Fruit fly (Drosophila melanogaster) whole organism, embryonic: ENCODE measurements around the gene Argl.

Source experiments
- Atf3 ChIP-seq: fragments of 200-800 bp; sonication (Bioruptor generic); optimal IDR thresholded peaks from 3 replicates; lab custom pipeline; 2016; ENCODE audit warnings: missing biosample characterization, missing genetic modification characterization
- B-H1 ChIP-seq: fragments of 200-800 bp; sonication (Bioruptor generic); IDR thresholded peaks from 3 replicates; pipeline ENCODE4 v1.3.6; 2022; ENCODE audit warnings: missing biosample characterization, missing genetic modification characterization
- Bdp1 ChIP-seq: fragments of 200-800 bp; sonication (Bioruptor generic); optimal IDR thresholded peaks from 3 replicates; lab custom pipeline; 2016; ENCODE audit warnings: missing biosample characterization, missing genetic modification characterization
- CG10565 ChIP-seq: fragments of 200-800 bp; sonication (Bioruptor generic); optimal IDR thresholded peaks from 3 replicates; lab custom pipeline; 2016; ENCODE audit warnings: missing biosample characterization, mild to moderate bottlenecking, missing genetic modification characterization
- CG11398 ChIP-seq: fragments of 200-800 bp; sonication (Bioruptor generic); optimal IDR thresholded peaks from 2 replicates; lab custom pipeline; 2016; ENCODE audit warnings: missing biosample characterization, missing genetic modification characterization
- CG12219 ChIP-seq: fragments of 200-800 bp; sonication (Bioruptor generic); optimal IDR thresholded peaks from 3 replicates; lab custom pipeline; 2018; ENCODE audit warnings: missing biosample characterization, mild to moderate bottlenecking, missing genetic modification characterization
- CG13123 ChIP-seq: fragments of 200-800 bp; sonication (Bioruptor generic); optimal IDR thresholded peaks from 2 replicates; lab custom pipeline; 2016; ENCODE audit warnings: missing biosample characterization, missing genetic modification characterization
- CG15011 ChIP-seq: fragments of 200-800 bp; sonication (Bioruptor generic); optimal IDR thresholded peaks from 3 replicates; lab custom pipeline; 2018; ENCODE audit warnings: missing biosample characterization, mild to moderate bottlenecking, missing genetic modification characterization
- CG16779 ChIP-seq: fragments of 200-800 bp; sonication (Bioruptor generic); IDR thresholded peaks from 2 replicates; pipeline ENCODE4 v1.3.6; 2022; ENCODE audit warnings: missing biosample characterization, missing genetic modification characterization
- CG1792 ChIP-seq: fragments of 200-800 bp; sonication (Bioruptor generic); optimal IDR thresholded peaks from 2 replicates; lab custom pipeline; 2016; ENCODE audit warnings: missing biosample characterization, missing genetic modification characterization
- CG1832 ChIP-seq: fragments of 200-800 bp; sonication (Bioruptor generic); optimal IDR thresholded peaks from 2 replicates; lab custom pipeline; 2017; ENCODE audit warnings: missing biosample characterization, mild to moderate bottlenecking, missing genetic modification characterization, inconsistent platforms
- CG18476 ChIP-seq: fragments of 200-800 bp; sonication (Bioruptor generic); optimal IDR thresholded peaks from 2 replicates; lab custom pipeline; 2016; ENCODE audit warnings: missing biosample characterization, mild to moderate bottlenecking, missing genetic modification characterization
- CG2202 ChIP-seq: fragments of 200-800 bp; sonication (Bioruptor generic); optimal IDR thresholded peaks from 2 replicates; lab custom pipeline; 2018; ENCODE audit warnings: missing biosample characterization, mild to moderate bottlenecking, missing genetic modification characterization
- CG3995 ChIP-seq: fragments of 200-800 bp; sonication (Bioruptor generic); optimal IDR thresholded peaks from 3 replicates; lab custom pipeline; 2016; ENCODE audit warnings: missing biosample characterization, missing genetic modification characterization
- CG7786 ChIP-seq: fragments of 200-800 bp; sonication (Bioruptor generic); optimal IDR thresholded peaks from 2 replicates; lab custom pipeline; 2016; ENCODE audit warnings: missing biosample characterization, missing genetic modification characterization
- CG7928 ChIP-seq: fragments of 200-800 bp; sonication (Bioruptor generic); optimal IDR thresholded peaks from 2 replicates; lab custom pipeline; 2017; ENCODE audit warnings: missing biosample characterization, mild to moderate bottlenecking, missing genetic modification characterization
- CG8359 ChIP-seq: fragments of 200-800 bp; sonication (Bioruptor generic); optimal IDR thresholded peaks from 2 replicates; lab custom pipeline; 2017; ENCODE audit warnings: missing biosample characterization, mild to moderate bottlenecking, missing genetic modification characterization, borderline replicate concordance
- CG9437 ChIP-seq: fragments of 200-800 bp; sonication (Bioruptor generic); optimal IDR thresholded peaks from 2 replicates; lab custom pipeline; 2018; ENCODE audit warnings: missing biosample characterization, mild to moderate bottlenecking, missing genetic modification characterization
- CG9817 ChIP-seq: fragments of 200-800 bp; sonication (Bioruptor generic); optimal IDR thresholded peaks from 2 replicates; lab custom pipeline; 2018; ENCODE audit warnings: missing biosample characterization, mild to moderate bottlenecking, missing genetic modification characterization, moderate library complexity
- Camta ChIP-seq: fragments of 200-800 bp; sonication (Bioruptor generic); optimal IDR thresholded peaks from 2 replicates; lab custom pipeline; 2016; ENCODE audit warnings: missing biosample characterization, missing genetic modification characterization
- D ChIP-seq, 2 experiments: fragments of 200-800 bp in 1 of 2; fragments of >200 bp in 1 of 2; sonication (Bioruptor generic) in 1 of 2; optimal IDR thresholded peaks; 2 replicates in 1 of 2; 3 replicates in 1 of 2; lab custom pipeline; 2017; ENCODE audit warnings: mild to moderate bottlenecking in 1 of 2, missing biosample characterization in 1 of 2, missing genetic modification characterization in 1 of 2, missing genetic modification reagents in 1 of 2
- Drgx ChIP-seq: fragments of 200-800 bp; sonication (Bioruptor generic); IDR thresholded peaks from 2 replicates; pipeline ENCODE4 v1.3.6; 2022; ENCODE audit warnings: missing biosample characterization, missing genetic modification characterization
- Eip74EF ChIP-seq, 2 experiments: fragments of 200-800 bp in 1 of 2; fragments of >200 bp in 1 of 2; sonication (Bioruptor generic) in 1 of 2; optimal IDR thresholded peaks; 2 replicates each; lab custom pipeline; 2017 to 2019; ENCODE audit warnings: missing biosample characterization in 2 of 2, missing genetic modification characterization in 2 of 2, mild to moderate bottlenecking in 1 of 2, moderate library complexity in 1 of 2
- MTF-1 ChIP-seq: fragments of 200-800 bp; sonication (Bioruptor generic); optimal IDR thresholded peaks from 2 replicates; lab custom pipeline; 2018; ENCODE audit warnings: missing biosample characterization, mild to moderate bottlenecking, missing genetic modification characterization, borderline replicate concordance
- Mad ChIP-seq: fragments of 200-800 bp; sonication (Bioruptor generic); optimal IDR thresholded peaks from 2 replicates; lab custom pipeline; 2016; ENCODE audit warnings: missing biosample characterization, missing genetic modification characterization
- Myb ChIP-seq: fragments of 200-800 bp; sonication (Bioruptor generic); optimal IDR thresholded peaks from 2 replicates; lab custom pipeline; 2016; ENCODE audit warnings: missing biosample characterization, missing genetic modification characterization
- Rfx ChIP-seq: fragments of 200-800 bp; sonication (Bioruptor generic); IDR thresholded peaks from 2 replicates; pipeline ENCODE4 v1.3.6; 2022; ENCODE audit warnings: missing biosample characterization, missing genetic modification characterization
- Sry-δ ChIP-seq: fragments of 200-800 bp; sonication (Bioruptor generic); optimal IDR thresholded peaks from 2 replicates; lab custom pipeline; 2016; ENCODE audit warnings: missing biosample characterization, missing genetic modification characterization
- aop ChIP-seq: fragments of 200-800 bp; sonication (Bioruptor generic); IDR thresholded peaks from 2 replicates; pipeline ENCODE4 v1.3.6; 2022; ENCODE audit warnings: missing biosample characterization, missing genetic modification characterization
- chif ChIP-seq, 2 experiments: fragments of 200-800 bp; sonication (Bioruptor generic); optimal IDR thresholded peaks; 3 replicates each; lab custom pipeline; 2016; ENCODE audit warnings: missing biosample characterization in 2 of 2, missing genetic modification characterization in 2 of 2
- ci ChIP-seq: fragments of 200-800 bp; sonication (Bioruptor generic); IDR thresholded peaks from 3 replicates; pipeline ENCODE4 v1.3.6; 2022; ENCODE audit warnings: missing biosample characterization, missing genetic modification characterization
- emc ChIP-seq: fragments of 200-800 bp; sonication (Bioruptor generic); optimal IDR thresholded peaks from 2 replicates; lab custom pipeline; 2016; ENCODE audit warnings: missing biosample characterization, missing genetic modification characterization
- gcm ChIP-seq: fragments of 200-800 bp; sonication (Bioruptor generic); optimal IDR thresholded peaks from 2 replicates; lab custom pipeline; 2019; ENCODE audit warnings: missing biosample characterization, mild to moderate bottlenecking, missing genetic modification characterization, moderate library complexity
- gfzf ChIP-seq: fragments of 200-800 bp; sonication (Bioruptor generic); optimal IDR thresholded peaks from 2 replicates; lab custom pipeline; 2016; ENCODE audit warnings: missing biosample characterization, mild to moderate bottlenecking, missing genetic modification characterization, moderate library complexity
- gt ChIP-seq: fragments of 200-800 bp; sonication (Bioruptor generic); IDR thresholded peaks from 2 replicates; pipeline ENCODE4 v1.3.6; 2022; ENCODE audit warnings: missing biosample characterization, missing genetic modification characterization
- hth ChIP-seq: fragments of >200 bp; optimal IDR thresholded peaks from 2 replicates; lab custom pipeline; 2017; ENCODE audit warnings: inconsistent platforms
- ind ChIP-seq: fragments of 200-800 bp; sonication (Bioruptor generic); optimal IDR thresholded peaks from 3 replicates; lab custom pipeline; 2016; ENCODE audit warnings: missing biosample characterization, missing genetic modification characterization
- jing ChIP-seq: fragments of 200-800 bp; sonication (Bioruptor generic); optimal IDR thresholded peaks from 2 replicates; lab custom pipeline; 2018; ENCODE audit warnings: missing biosample characterization, mild to moderate bottlenecking, missing genetic modification characterization
- kay ChIP-seq: fragments of 200-800 bp; sonication (Bioruptor generic); optimal IDR thresholded peaks from 2 replicates; lab custom pipeline; 2016; ENCODE audit warnings: missing biosample characterization, missing genetic modification characterization
- lola ChIP-seq, 3 experiments: fragments of >200 bp in 2 of 3; fragments of 200-800 bp in 1 of 3; sonication (Bioruptor generic) in 1 of 3; optimal IDR thresholded peaks; 2 replicates each; lab custom pipeline; 2017 to 2019; ENCODE audit warnings: missing biosample characterization in 3 of 3, missing genetic modification characterization in 3 of 3, mild to moderate bottlenecking in 1 of 3, moderate library complexity in 1 of 3
- maf-S ChIP-seq: fragments of 200-800 bp; sonication (Bioruptor generic); optimal IDR thresholded peaks from 2 replicates; lab custom pipeline; 2016; ENCODE audit warnings: missing biosample characterization, missing genetic modification characterization
- pros ChIP-seq: fragments of 200-800 bp; sonication (Bioruptor generic); optimal IDR thresholded peaks from 3 replicates; lab custom pipeline; 2019; ENCODE audit warnings: missing biosample characterization, mild to moderate bottlenecking, missing genetic modification characterization, moderate library complexity
- sens ChIP-seq: fragments of 200-800 bp; sonication (Bioruptor generic); peaks from one replicate; lab custom pipeline; 2016; ENCODE audit warnings: missing biosample characterization, missing genetic modification characterization
- slou ChIP-seq: fragments of 200-800 bp; sonication (Bioruptor generic); optimal IDR thresholded peaks from 3 replicates; lab custom pipeline; 2016; ENCODE audit warnings: missing biosample characterization, missing genetic modification characterization
- zen2 ChIP-seq: fragments of 200-800 bp; sonication (Bioruptor generic); IDR thresholded peaks from 3 replicates; pipeline ENCODE4 v1.3.6; 2022; ENCODE audit warnings: missing biosample characterization, missing genetic modification characterization; ENCODE audit not compliant: partially characterized antibody

Argl gene

dm6 chr2L:8898714-8899652 is 42.9 kb downstream of the Argl start, which contains the start of gene CG34398 (continued):
- TF ChIP-seq gfzf (GFP tag; lab: Kevin White, UChicago): no peak
- TF ChIP-seq pros (GFP tag; lab: Kevin White, UChicago): no peak
- peak; percentile 45 for TF ChIP-seq Drgx (GFP tag; lab: Robert Waterston, UW)
- TF ChIP-seq maf-S (GFP tag; lab: Kevin White, UChicago): no peak
- TF ChIP-seq ci (GFP tag; lab: Robert Waterston, UW): peak; percentile 24; the same call in 1 of the 3 replicates
- no peak for TF ChIP-seq jing (GFP tag; lab: Kevin White, UChicago)
- TF ChIP-seq gt (GFP tag; lab: Robert Waterston, UW): no peak
- no peak for TF ChIP-seq CG10565 (GFP tag; lab: Kevin White, UChicago)
- TF ChIP-seq CG12219: no peak
- no peak for TF ChIP-seq aop (GFP tag; lab: Robert Waterston, UW)
- peak; percentile 53 for TF ChIP-seq CG3995 (GFP tag; lab: Kevin White, UChicago)
- no peak for TF ChIP-seq D (optimal IDR thresholded peaks at IDR 0.05; lab: Kevin White, UChicago)
- TF ChIP-seq D (GFP tag; optimal IDR thresholded peaks at IDR 0.05; lab: Kevin White, UChicago): no peak

DNA sequence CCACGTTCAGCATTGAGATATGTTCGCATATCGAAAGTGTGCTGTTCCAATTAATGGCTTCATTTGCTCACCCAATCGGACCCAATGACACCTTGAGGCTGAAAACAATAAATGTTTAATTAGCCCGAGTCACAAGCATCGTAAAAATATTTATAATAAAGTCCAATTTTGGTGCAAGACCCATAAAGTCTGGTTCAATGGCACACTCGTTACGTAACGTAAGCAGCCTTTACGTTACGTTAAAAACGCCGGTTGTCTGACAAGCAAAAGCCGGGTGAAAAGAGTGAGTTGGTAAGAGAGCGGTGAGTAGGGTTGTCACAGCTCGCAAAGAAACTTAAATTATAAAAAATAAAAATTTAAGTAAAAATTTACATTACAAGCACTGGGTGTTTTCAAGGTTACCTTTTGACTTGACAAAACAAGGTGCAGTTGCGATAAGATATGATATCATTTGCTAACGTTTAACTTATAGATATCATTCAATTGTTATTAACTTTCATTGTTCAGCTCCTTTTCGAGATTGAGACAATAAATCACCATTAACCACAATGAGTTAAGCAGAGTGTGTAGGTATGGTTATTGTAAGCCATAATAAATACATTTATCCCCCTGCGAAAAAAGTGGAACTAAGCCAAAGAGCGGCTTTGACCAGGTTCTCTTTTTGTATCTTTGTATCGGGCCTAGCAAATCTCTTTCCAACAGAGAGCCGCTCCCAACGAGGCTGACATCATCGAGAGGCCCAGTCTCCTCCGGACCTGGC is 43.8 kb downstream of the Argl start:
- TF ChIP-seq Atf3 (no peak), emc (GFP tag; lab: Kevin White, UChicago) (no peak), CG1832 (no peak), Mad (GFP tag; lab: Kevin White, UChicago) (no peak), slou (GFP tag; lab: Kevin White, UChicago) (no peak), MTF-1 (GFP tag; lab: Kevin White, UChicago) (no peak), CG9437 (GFP tag; lab: Kevin White, UChicago) (peak; percentile 97), CG18476 (GFP tag; lab: Kevin White, UChicago) (no peak), zen2 (GFP tag; lab: Robert Waterston, UW) (no peak), CG13123 (no peak), CG11398 (no peak), chif (GFP tag; optimal IDR thresholded peaks at IDR 0.05; lab: Kevin White, UChicago) (peak in 1 of 2 experiments; percentile 8), ind (GFP tag; lab: Kevin White, UChicago) (peak; percentile 33), Rfx (GFP tag; lab: Robert Waterston, UW) (peak; percentile 65), CG7786 (GFP tag; lab: Kevin White, UChicago) (peak; percentile 21), Camta (no peak), Sry-δ (no peak), pros (GFP tag; lab: Kevin White, UChicago) (no peak), B-H1 (GFP tag; lab: Robert Waterston, UW) (no peak), hth (lab: Kevin White, UChicago) (no peak), lola (GFP tag; optimal IDR thresholded peaks at IDR 0.05; lab: Kevin White, UChicago) (peak in 1 of 3 experiments; percentile 36), CG2202 (tag; lab: Kevin White, UChicago) (no peak), gcm (GFP tag; lab: Kevin White, UChicago) (peak; percentile 19), CG1792 (GFP tag; lab: Kevin White, UChicago) (no peak), sens (GFP tag; lab: Kevin White, UChicago) (peak; percentile 80), kay (GFP tag; lab: Kevin White, UChicago) (no peak), Myb (GFP tag; lab: Kevin White, UChicago) (no peak), CG16779 (GFP tag; lab: Robert Waterston, UW) (no peak), CG8359 (GFP tag; lab: Kevin White, UChicago) (no peak), CG9817 (tag; lab: Kevin White, UChicago) (peak; percentile 41), Eip74EF (GFP tag; optimal IDR thresholded peaks at IDR 0.05; lab: Kevin White, UChicago) (peak in 1 of 2 experiments; percentile 30), CG15011 (GFP tag; lab: Kevin White, UChicago) (peak; percentile 27), Bdp1 (GFP tag; lab: Kevin White, UChicago) (no peak), gt (GFP tag; lab: Robert Waterston, UW) (no peak), CG7928 (GFP tag; lab: Kevin White, UChicago) (peak; percentile 0)
